Fruit fly (Drosophila melanogaster) whole organism, embryonic: ENCODE data around the gene kel.
A peak's percentile ranks its signal among the peaks of the same experiment; 100 is the strongest.

Experiments
- Atf6 ChIP-seq: fragments of 200-800 bp; sonication (Bioruptor generic); IDR thresholded peaks from 2 replicates; pipeline ENCODE4 v1.3.6; 2022; ENCODE audit warnings: missing biosample characterization, missing genetic modification characterization
- CG10462 ChIP-seq: fragments of 200-800 bp; sonication (Bioruptor generic); optimal IDR thresholded peaks from 2 replicates; lab custom pipeline; 2016; ENCODE audit warnings: missing biosample characterization, missing genetic modification characterization
- CG12659 ChIP-seq: fragments of 200-800 bp; sonication (Bioruptor generic); optimal IDR thresholded peaks from 3 replicates; lab custom pipeline; 2017; ENCODE audit warnings: mild to moderate bottlenecking, missing biosample characterization, missing genetic modification reagents, missing genetic modification characterization
- CG13894 ChIP-seq: fragments of 200-800 bp; sonication (Bioruptor generic); optimal IDR thresholded peaks from 3 replicates; lab custom pipeline; 2018; ENCODE audit warnings: missing biosample characterization, mild to moderate bottlenecking, missing genetic modification characterization, moderate library complexity
- CG18476 ChIP-seq: fragments of 200-800 bp; sonication (Bioruptor generic); optimal IDR thresholded peaks from 2 replicates; lab custom pipeline; 2016; ENCODE audit warnings: missing biosample characterization, mild to moderate bottlenecking, missing genetic modification characterization
- CG2116 ChIP-seq: fragments of 200-800 bp; sonication (Bioruptor generic); optimal IDR thresholded peaks from 3 replicates; lab custom pipeline; 2018; ENCODE audit warnings: missing biosample characterization, mild to moderate bottlenecking, missing genetic modification characterization
- CG3065 ChIP-seq: fragments of 200-800 bp; sonication (Bioruptor generic); optimal IDR thresholded peaks from 2 replicates; lab custom pipeline; 2016; ENCODE audit warnings: missing biosample characterization, missing genetic modification characterization
- CG3726 ChIP-seq: fragments of 200-800 bp; sonication (Bioruptor generic); IDR thresholded peaks from 3 replicates; pipeline ENCODE4, ENCODE4 v1.3.6; 2022; ENCODE audit warnings: missing biosample characterization, missing genetic modification characterization
- CG5953 ChIP-seq: fragments of 200-800 bp; sonication (Bioruptor generic); IDR thresholded peaks from 2 replicates; pipeline ENCODE4 v1.3.6; 2022; ENCODE audit warnings: missing biosample characterization, missing genetic modification characterization
- CG6254 ChIP-seq: fragments of 200-800 bp; sonication (Bioruptor generic); optimal IDR thresholded peaks from 3 replicates; lab custom pipeline; 2017; ENCODE audit warnings: mild to moderate bottlenecking, missing biosample characterization, missing genetic modification reagents, missing genetic modification characterization
- CG6765 ChIP-seq: fragments of 200-800 bp; sonication (Bioruptor generic); optimal IDR thresholded peaks from 3 replicates; lab custom pipeline; 2017; ENCODE audit warnings: missing biosample characterization, mild to moderate bottlenecking, missing genetic modification characterization
- CG7963 ChIP-seq: fragments of 200-800 bp; sonication (Bioruptor generic); IDR thresholded peaks from 3 replicates; pipeline ENCODE4 v1.3.6; 2022; ENCODE audit warnings: missing biosample characterization, missing genetic modification characterization; ENCODE audit not compliant: partially characterized antibody
- CG8359 ChIP-seq: fragments of 200-800 bp; sonication (Bioruptor generic); optimal IDR thresholded peaks from 2 replicates; lab custom pipeline; 2017; ENCODE audit warnings: missing biosample characterization, mild to moderate bottlenecking, missing genetic modification characterization, borderline replicate concordance
- CG9437 ChIP-seq: fragments of 200-800 bp; sonication (Bioruptor generic); optimal IDR thresholded peaks from 2 replicates; lab custom pipeline; 2018; ENCODE audit warnings: missing biosample characterization, mild to moderate bottlenecking, missing genetic modification characterization
- Camta ChIP-seq: fragments of 200-800 bp; sonication (Bioruptor generic); optimal IDR thresholded peaks from 2 replicates; lab custom pipeline; 2016; ENCODE audit warnings: missing biosample characterization, missing genetic modification characterization
- CoRest ChIP-seq: fragments of 200-800 bp; sonication (Bioruptor generic); optimal IDR thresholded peaks from 3 replicates; lab custom pipeline; 2018; ENCODE audit warnings: missing biosample characterization, mild to moderate bottlenecking, missing genetic modification characterization, moderate library complexity
- Deaf1 ChIP-seq: fragments of 200-800 bp; optimal IDR thresholded peaks from 3 replicates; lab custom pipeline; 2019; ENCODE audit warnings: missing biosample characterization, mild to moderate bottlenecking, missing genetic modification characterization, moderate library complexity
- Elba2 ChIP-seq: fragments of 200-800 bp; sonication (Bioruptor generic); optimal IDR thresholded peaks from 3 replicates; lab custom pipeline; 2016; ENCODE audit warnings: missing biosample characterization, missing genetic modification characterization
- HLHmδ ChIP-seq: fragments of 200-800 bp; sonication (Bioruptor generic); optimal IDR thresholded peaks from 2 replicates; lab custom pipeline; 2018; ENCODE audit warnings: missing biosample characterization, mild to moderate bottlenecking, missing genetic modification characterization, moderate library complexity
- Lpt ChIP-seq: fragments of >200 bp; optimal IDR thresholded peaks from 2 replicates; lab custom pipeline; 2018; ENCODE audit warnings: missing biosample characterization, missing genetic modification characterization
- MTF-1 ChIP-seq: fragments of 200-800 bp; sonication (Bioruptor generic); optimal IDR thresholded peaks from 2 replicates; lab custom pipeline; 2018; ENCODE audit warnings: missing biosample characterization, mild to moderate bottlenecking, missing genetic modification characterization, borderline replicate concordance
- Meics ChIP-seq: fragments of 200-800 bp; sonication (Bioruptor generic); optimal IDR thresholded peaks from 2 replicates; lab custom pipeline; 2017; ENCODE audit warnings: missing biosample characterization, mild to moderate bottlenecking, missing genetic modification characterization
- PHDP ChIP-seq: fragments of 200-800 bp; sonication (Bioruptor generic); optimal IDR thresholded peaks from 3 replicates; lab custom pipeline; 2018; ENCODE audit warnings: missing biosample characterization, mild to moderate bottlenecking, missing genetic modification characterization, moderate library complexity
- Pdp1 ChIP-seq, 2 experiments: fragments of 200-800 bp; sonication (Bioruptor generic); optimal IDR thresholded peaks; 3 replicates each; lab custom pipeline; 2016; ENCODE audit warnings: missing biosample characterization in 2 of 2, missing genetic modification characterization in 2 of 2, mild to moderate bottlenecking in 1 of 2, moderate library complexity in 1 of 2
- Sry-δ ChIP-seq: fragments of 200-800 bp; sonication (Bioruptor generic); optimal IDR thresholded peaks from 2 replicates; lab custom pipeline; 2016; ENCODE audit warnings: missing biosample characterization, missing genetic modification characterization
- ap ChIP-seq: fragments of 200-800 bp; sonication (Bioruptor generic); IDR thresholded peaks from 2 replicates; pipeline ENCODE4 v1.3.6; 2022; ENCODE audit warnings: missing biosample characterization, missing genetic modification characterization
- bab2 ChIP-seq: fragments of 200-800 bp; sonication (Bioruptor generic); optimal IDR thresholded peaks from 2 replicates; lab custom pipeline; 2016; ENCODE audit warnings: missing biosample characterization, missing genetic modification characterization
- caup ChIP-seq: fragments of 200-800 bp; sonication (Bioruptor generic); optimal IDR thresholded peaks from 3 replicates; lab custom pipeline; 2017; ENCODE audit warnings: missing biosample characterization, mild to moderate bottlenecking, missing genetic modification characterization, moderate library complexity; ENCODE audit not compliant: severe bottlenecking
- cg ChIP-seq: fragments of 200-800 bp; sonication (Bioruptor generic); optimal IDR thresholded peaks from 3 replicates; lab custom pipeline; 2019; ENCODE audit warnings: missing biosample characterization, mild to moderate bottlenecking, missing genetic modification characterization, moderate library complexity
- cwo ChIP-seq: fragments of 200-800 bp; sonication (Bioruptor generic); optimal IDR thresholded peaks from 3 replicates; lab custom pipeline; 2017; ENCODE audit warnings: missing biosample characterization, missing genetic modification characterization, mild to moderate bottlenecking, moderate library complexity, missing genetic modification reagents
- dm ChIP-seq: fragments of 200-800 bp; sonication (Bioruptor generic); optimal IDR thresholded peaks from 3 replicates; lab custom pipeline; 2016; ENCODE audit warnings: missing biosample characterization, missing genetic modification characterization
- ems ChIP-seq: fragments of 200-800 bp; sonication (Bioruptor generic); optimal IDR thresholded peaks from 3 replicates; lab custom pipeline; 2016; ENCODE audit warnings: missing biosample characterization, missing genetic modification characterization
- hkb ChIP-seq, 2 experiments: fragments of 200-800 bp in 1 of 2; fragments of >200 bp in 1 of 2; sonication (Bioruptor generic) in 1 of 2; IDR thresholded peaks in 1 of 2; optimal IDR thresholded peaks in 1 of 2; 2 replicates each; pipeline versions ENCODE4 v1.3.6 to Lab custom; 2017 to 2022; ENCODE audit warnings: missing biosample characterization in 1 of 2, missing genetic modification characterization in 1 of 2
- lilli ChIP-seq: fragments of 200-800 bp; sonication (Bioruptor generic); optimal IDR thresholded peaks from 3 replicates; lab custom pipeline; 2016; ENCODE audit warnings: missing biosample characterization, missing genetic modification characterization
- lola ChIP-seq, 3 experiments: fragments of >200 bp in 2 of 3; fragments of 200-800 bp in 1 of 3; sonication (Bioruptor generic) in 1 of 3; optimal IDR thresholded peaks; 2 replicates each; lab custom pipeline; 2017 to 2019; ENCODE audit warnings: missing biosample characterization in 3 of 3, missing genetic modification characterization in 3 of 3, mild to moderate bottlenecking in 1 of 3, moderate library complexity in 1 of 3
- lov ChIP-seq, 2 experiments: fragments of 200-800 bp in 1 of 2; fragments of >200 bp in 1 of 2; sonication (Bioruptor generic) in 1 of 2; IDR thresholded peaks in 1 of 2; optimal IDR thresholded peaks in 1 of 2; 2 replicates in 1 of 2; 3 replicates in 1 of 2; pipeline versions ENCODE4 v1.3.6 to Lab custom; 2017 to 2022; ENCODE audit warnings: missing biosample characterization in 1 of 2, missing genetic modification characterization in 1 of 2
- otp ChIP-seq: fragments of 200-800 bp; sonication (Bioruptor generic); IDR thresholded peaks from 3 replicates; pipeline ENCODE4, ENCODE4 v1.3.6; 2022; ENCODE audit warnings: missing biosample characterization, missing genetic modification characterization
- pros ChIP-seq: fragments of 200-800 bp; sonication (Bioruptor generic); optimal IDR thresholded peaks from 3 replicates; lab custom pipeline; 2019; ENCODE audit warnings: missing biosample characterization, mild to moderate bottlenecking, missing genetic modification characterization, moderate library complexity
- repo ChIP-seq: fragments of 200-800 bp; sonication (Bioruptor generic); optimal IDR thresholded peaks from 2 replicates; lab custom pipeline; 2016; ENCODE audit warnings: missing biosample characterization, missing genetic modification characterization
- run ChIP-seq: fragments of 200-800 bp; sonication (Bioruptor generic); optimal IDR thresholded peaks from 3 replicates; lab custom pipeline; 2018; ENCODE audit warnings: missing biosample characterization, mild to moderate bottlenecking, missing genetic modification characterization
- seq ChIP-seq: fragments of 200-800 bp; sonication (Bioruptor generic); IDR thresholded peaks from 2 replicates; pipeline ENCODE4 v1.3.6; 2022; ENCODE audit warnings: missing biosample characterization, missing genetic modification characterization
- sna ChIP-seq: fragments of 200-800 bp; sonication (Bioruptor generic); IDR thresholded peaks from 2 replicates; pipeline ENCODE4 v1.3.6; 2022; ENCODE audit warnings: missing biosample characterization, missing genetic modification characterization; ENCODE audit not compliant: partially characterized antibody
- so ChIP-seq: fragments of 200-800 bp; sonication (Bioruptor generic); IDR thresholded peaks from 3 replicates; pipeline ENCODE4 v1.3.6; 2022; ENCODE audit warnings: missing biosample characterization, missing genetic modification characterization
- ssp ChIP-seq: fragments of 200-800 bp; sonication (Bioruptor generic); IDR thresholded peaks from 2 replicates; pipeline ENCODE4 v1.3.6; 2022; ENCODE audit warnings: missing biosample characterization, missing genetic modification characterization
- stwl ChIP-seq: fragments of 200-800 bp; sonication (Bioruptor generic); optimal IDR thresholded peaks from 3 replicates; lab custom pipeline; 2018; ENCODE audit warnings: missing biosample characterization, mild to moderate bottlenecking, missing genetic modification characterization, moderate library complexity
- tx ChIP-seq: fragments of 200-800 bp; sonication (Bioruptor generic); optimal IDR thresholded peaks from 2 replicates; lab custom pipeline; 2016; ENCODE audit warnings: missing biosample characterization, missing genetic modification characterization
- yki ChIP-seq: fragments of >200 bp; optimal IDR thresholded peaks from 3 replicates; lab custom pipeline; 2018
- zen2 ChIP-seq: fragments of 200-800 bp; sonication (Bioruptor generic); IDR thresholded peaks from 3 replicates; pipeline ENCODE4 v1.3.6; 2022; ENCODE audit warnings: missing biosample characterization, missing genetic modification characterization; ENCODE audit not compliant: partially characterized antibody

kel gene

dm6 chr2L:18145253-18145652 lies 7.4 kb upstream of the kel start (continued):
- peak; percentile 71 for TF ChIP-seq stwl (tag; lab: Kevin White, UChicago)
- TF ChIP-seq HLHmδ: no peak
- TF ChIP-seq sna (GFP tag; lab: Robert Waterston, UW): no peak
- TF ChIP-seq CoRest: peak; percentile 84
- peak; percentile 42 for TF ChIP-seq CG9437 (GFP tag; lab: Kevin White, UChicago)
- peak; percentile 50 for TF ChIP-seq Sry-δ (GFP tag; lab: Kevin White, UChicago)
- TF ChIP-seq caup (GFP tag; lab: Kevin White, UChicago): peak; percentile 75
- peak; percentile 76 for TF ChIP-seq Elba2 (GFP tag; lab: Kevin White, UChicago)
- TF ChIP-seq CG3726 (GFP tag; lab: Robert Waterston, UW): peak; percentile 81; the same call in 2 of the 3 replicates
- TF ChIP-seq PHDP (tag; lab: Kevin White, UChicago): peak; percentile 70
- TF ChIP-seq Pdp1 (GFP tag; optimal IDR thresholded peaks at IDR 0.05; lab: Kevin White, UChicago): peak; percentile 84 to 86
- no peak for TF ChIP-seq Lpt (GFP tag; lab: Kevin White, UChicago)
- peak; percentile 87 for TF ChIP-seq Camta
- TF ChIP-seq run (tag; lab: Kevin White, UChicago): no peak
- TF ChIP-seq CG7963 (GFP tag; lab: Robert Waterston, UW): no peak
- TF ChIP-seq zen2 (GFP tag; lab: Robert Waterston, UW): no peak
- TF ChIP-seq otp (GFP tag; lab: Robert Waterston, UW): peak; percentile 93
- TF ChIP-seq lov (optimal IDR thresholded peaks at IDR 0.05; lab: Kevin White, UChicago): no peak
- TF ChIP-seq lov (GFP tag; IDR thresholded peaks at IDR 0.05; lab: Robert Waterston, UW): peak; percentile 88
- no peak for TF ChIP-seq cwo
- peak; percentile 76 for TF ChIP-seq CG3065 (GFP tag; lab: Kevin White, UChicago)
- TF ChIP-seq CG12659 (GFP tag; lab: Kevin White, UChicago): peak; percentile 56
- TF ChIP-seq tx (GFP tag; lab: Kevin White, UChicago): peak; percentile 74
- peak; percentile 73 for TF ChIP-seq ap (GFP tag; lab: Robert Waterston, UW)
- TF ChIP-seq Deaf1 (tag; lab: Kevin White, UChicago): peak; percentile 35
- TF ChIP-seq lola (GFP tag; optimal IDR thresholded peaks at IDR 0.05; lab: Kevin White, UChicago): peak in 1 of 3 experiments; percentile 94
- peak; percentile 87 for TF ChIP-seq bab2 (GFP tag; lab: Kevin White, UChicago)
- TF ChIP-seq CG6254 (GFP tag; lab: Kevin White, UChicago): peak; percentile 75
- peak; percentile 83 for TF ChIP-seq dm
- peak; percentile 64 for TF ChIP-seq Meics (GFP tag; lab: Kevin White, UChicago)
- TF ChIP-seq CG10462 (GFP tag; lab: Kevin White, UChicago): peak; percentile 86
- TF ChIP-seq CG18476 (GFP tag; lab: Kevin White, UChicago): peak; percentile 78
- TF ChIP-seq repo (GFP tag; lab: Kevin White, UChicago): peak; percentile 83
- TF ChIP-seq CG13894: peak; percentile 43
- peak; percentile 66 for TF ChIP-seq ssp (GFP tag; lab: Robert Waterston, UW)
- TF ChIP-seq Atf6 (GFP tag; lab: Robert Waterston, UW): peak; percentile 62
- peak; percentile 75 for TF ChIP-seq pros (GFP tag; lab: Kevin White, UChicago)
- peak; percentile 51; the same call in 1 of the 2 replicates for TF ChIP-seq CG5953 (GFP tag; lab: Robert Waterston, UW)
- peak; percentile 83 for TF ChIP-seq ems (GFP tag; lab: Kevin White, UChicago)
- TF ChIP-seq so (GFP tag; lab: Robert Waterston, UW): peak; percentile 76; the same call in 1 of the 3 replicates
- peak; percentile 60 for TF ChIP-seq CG2116 (GFP tag; lab: Kevin White, UChicago)
- TF ChIP-seq yki (lab: Kevin White, UChicago): no peak
- TF ChIP-seq MTF-1: peak; percentile 73
- no peak for TF ChIP-seq cg
- peak; percentile 30 for TF ChIP-seq CG6765 (GFP tag; lab: Kevin White, UChicago)
- peak; percentile 88 for TF ChIP-seq lilli (GFP tag; lab: Kevin White, UChicago)
- no peak for TF ChIP-seq hkb (optimal IDR thresholded peaks at IDR 0.05; lab: Kevin White, UChicago)
- peak; percentile 75 for TF ChIP-seq hkb (GFP tag; IDR thresholded peaks at IDR 0.05; lab: Robert Waterston, UW)
- TF ChIP-seq seq: peak; percentile 76
- TF ChIP-seq CG8359: peak; percentile 71
